Worm (Caenorhabditis elegans) whole organism, early embryonic: ENCODE data around the gene F56B3.2.

Source experiments
- B0310.2 ChIP-seq: sonication (generic microtip); optimal IDR thresholded peaks from 2 replicates; lab custom pipeline; 2016; ENCODE audit warnings: mild to moderate bottlenecking, missing genetic modification characterization, missing compliant biosample characterization
- ama-1 ChIP-seq: fragments of 150-350 bp; optimal IDR thresholded peaks from 2 replicates; lab custom pipeline; 2014
- ets-7 ChIP-seq: sonication (generic microtip); optimal IDR thresholded peaks from 2 replicates; lab custom pipeline; 2016; ENCODE audit warnings: missing genotype, missing genetic modification characterization, missing compliant biosample characterization
- flt-1 ChIP-seq: fragments of 200-800 bp; sonication (Bioruptor generic); IDR thresholded peaks from 2 replicates; pipeline ENCODE4 v1.3.6; 2022; ENCODE audit warnings: missing genetic modification characterization, missing compliant biosample characterization
- hmg-4 ChIP-seq: fragments of 200-800 bp; sonication (Bioruptor generic); optimal IDR thresholded peaks from 2 replicates; lab custom pipeline; 2018; ENCODE audit warnings: mild to moderate bottlenecking, missing genetic modification characterization, missing compliant biosample characterization
- hnd-1 ChIP-seq: sonication (generic microtip); optimal IDR thresholded peaks from 2 replicates; lab custom pipeline; 2016; ENCODE audit warnings: missing genetic modification characterization, missing compliant biosample characterization
- pes-1 ChIP-seq: fragments of 200-800 bp; sonication (Bioruptor generic); IDR thresholded peaks from 2 replicates; pipeline ENCODE4 v1.3.6; 2022; ENCODE audit warnings: missing genetic modification reagents, missing genetic modification characterization, missing compliant biosample characterization
- scrt-1 ChIP-seq: fragments of 200-800 bp; sonication (Bioruptor generic); IDR thresholded peaks from 2 replicates; pipeline ENCODE4 v1.3.6; 2022; ENCODE audit warnings: missing genetic modification characterization, missing compliant biosample characterization
- sea-1 ChIP-seq: fragments of 200-800 bp; sonication (Bioruptor generic); conservative IDR thresholded peaks from 2 replicates; pipeline ENCODE4 v1.3.6; 2022; ENCODE audit warnings: missing genetic modification characterization, missing compliant biosample characterization
- tbx-11 ChIP-seq: fragments of 200-800 bp; sonication (Bioruptor generic); IDR thresholded peaks from 2 replicates; pipeline ENCODE4 v1.3.6; 2022; ENCODE audit warnings: missing genetic modification characterization, missing compliant biosample characterization
- tbx-37 ChIP-seq: fragments of 200-800 bp; sonication (Bioruptor generic); conservative IDR thresholded peaks from 2 replicates; pipeline ENCODE4 v1.3.6; 2022; ENCODE audit warnings: missing genetic modification reagents, missing genetic modification characterization, missing compliant biosample characterization
- tra-4 ChIP-seq: sonication (generic microtip); optimal IDR thresholded peaks from 2 replicates; lab custom pipeline; 2017; ENCODE audit warnings: missing genetic modification characterization, missing compliant biosample characterization

DNA sequence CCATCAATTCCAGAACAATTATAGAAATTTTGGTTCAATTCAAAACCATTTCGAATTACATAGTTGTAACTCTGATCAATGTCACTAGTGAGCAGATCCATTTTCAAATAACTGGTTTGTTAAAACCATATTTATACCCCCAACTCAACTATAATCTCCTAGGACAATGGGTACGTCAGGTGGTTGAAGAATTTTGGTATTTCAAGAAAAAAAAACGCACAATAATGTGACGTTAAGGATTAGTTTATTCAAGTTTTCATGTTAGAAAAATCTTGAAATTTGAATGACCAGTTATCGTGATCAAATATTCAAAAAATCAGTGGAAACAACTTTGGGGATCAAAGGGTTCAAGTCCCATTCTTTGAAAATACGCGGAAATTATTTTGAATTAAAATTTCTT, 37.4 kb downstream of the F56B3.2 start, which contains the start of gene srt-24:
- TF ChIP-seq ets-7 (no peak), ama-1 (lab: Kevin White, UChicago) (no peak), sea-1 (GFP tag; lab: Robert Waterston, UW) (no peak), B0310.2 (tag; lab: Kevin White, UChicago) (no peak), flt-1 (no peak), scrt-1 (GFP tag; lab: Robert Waterston, UW) (no peak), pes-1 (GFP tag; lab: Robert Waterston, UW) (no peak), tbx-11 (GFP tag; lab: Robert Waterston, UW) (no peak), hnd-1 (tag; lab: Kevin White, UChicago) (no peak), tbx-37 (no peak), tra-4 (no peak), hmg-4 (GFP tag; lab: Kevin White, UChicago) (no peak)
